Worm (Caenorhabditis elegans) whole organism, L4 larva: ENCODE results near the gene R09E10.2.
A peak's percentile ranks its signal among the peaks of the same experiment; 100 is the strongest.

Source experiments
- D1046.2 ChIP-seq: fragments of 200-800 bp; sonication (Bioruptor generic); IDR thresholded peaks from 2 replicates; pipeline ENCODE4 v1.3.6; 2022; ENCODE audit warnings: missing genetic modification characterization, missing compliant biosample characterization
- F10B5.3 ChIP-seq: sonication (generic microtip); optimal IDR thresholded peaks from 2 replicates; lab custom pipeline; 2016; ENCODE audit warnings: mild to moderate bottlenecking, missing genetic modification characterization, missing compliant biosample characterization
- F26F4.8 ChIP-seq: fragments of 200-800 bp; sonication (Bioruptor generic); conservative IDR thresholded peaks from 2 replicates; pipeline ENCODE4 v1.3.6; 2022; ENCODE audit warnings: missing genetic modification characterization, missing compliant biosample characterization
- F37D6.2 ChIP-seq: sonication (generic microtip); optimal IDR thresholded peaks from 2 replicates; lab custom pipeline; 2016; ENCODE audit warnings: mild to moderate bottlenecking, missing genetic modification characterization, missing compliant biosample characterization
- F44E2.7 ChIP-seq: fragments of 200-800 bp; sonication (Bioruptor generic); IDR thresholded peaks from 2 replicates; pipeline ENCODE4 v2.1.2; 2022; ENCODE audit warnings: missing genetic modification characterization, missing compliant biosample characterization
- T20F7.1 ChIP-seq: fragments of 200-800 bp; sonication (Bioruptor generic); optimal IDR thresholded peaks from 2 replicates; lab custom pipeline; 2018; ENCODE audit warnings: mild to moderate bottlenecking, missing genetic modification characterization, missing compliant biosample characterization
- Y105C5A.15 ChIP-seq: fragments of 200-800 bp; sonication (Bioruptor generic); IDR thresholded peaks from 2 replicates; pipeline ENCODE4 v1.3.6; 2022; ENCODE audit warnings: missing genetic modification characterization, missing compliant biosample characterization
- Y5F2A.4 ChIP-seq: fragments of 200-800 bp; sonication (Bioruptor generic); optimal IDR thresholded peaks from 2 replicates; lab custom pipeline; 2018; ENCODE audit warnings: mild to moderate bottlenecking, missing genetic modification characterization, missing compliant biosample characterization
- arid-1 ChIP-seq: fragments of 200-800 bp; sonication (Bioruptor generic); conservative IDR thresholded peaks from 2 replicates; pipeline ENCODE4 v1.3.6; 2022; ENCODE audit warnings: missing genetic modification reagents, missing genetic modification characterization, missing compliant biosample characterization
- ceh-20 ChIP-seq: fragments of 200-800 bp; sonication (Bioruptor generic); IDR thresholded peaks from 2 replicates; pipeline ENCODE4 v1.3.6; 2022; ENCODE audit warnings: missing genetic modification reagents, missing genetic modification characterization, missing compliant biosample characterization
- ceh-28 ChIP-seq: fragments of 150-350 bp; optimal IDR thresholded peaks from 2 replicates; lab custom pipeline; 2014; ENCODE audit warnings: missing biosample characterization, missing genetic modification reagents, missing genetic modification characterization
- ctbp-1 ChIP-seq: fragments of 200-800 bp; sonication (Bioruptor generic); IDR thresholded peaks from 2 replicates; pipeline ENCODE4 v1.3.6; 2022; ENCODE audit warnings: missing genetic modification reagents, missing genetic modification characterization, missing compliant biosample characterization
- daf-12 ChIP-seq: fragments of 150-350 bp; optimal IDR thresholded peaks from 2 replicates; lab custom pipeline; 2014; ENCODE audit warnings: missing biosample characterization, missing genetic modification reagents, missing genetic modification characterization
- dmd-6 ChIP-seq: fragments of 200-800 bp; sonication (Bioruptor generic); IDR thresholded peaks from 2 replicates; pipeline ENCODE4 v1.3.6; 2022; ENCODE audit warnings: missing genetic modification reagents, missing genetic modification characterization, missing compliant biosample characterization
- dmd-8 ChIP-seq: fragments of 200-800 bp; sonication (Bioruptor generic); IDR thresholded peaks from 2 replicates; pipeline ENCODE4 v1.3.6; 2022; ENCODE audit warnings: missing genetic modification characterization, missing compliant biosample characterization
- duxl-1 ChIP-seq: sonication (generic microtip); optimal IDR thresholded peaks from 2 replicates; lab custom pipeline; 2016; ENCODE audit warnings: mild to moderate bottlenecking, missing genetic modification characterization, moderate library complexity, missing compliant biosample characterization; ENCODE audit not compliant: poor library complexity
- dve-1 ChIP-seq: sonication (generic microtip); optimal IDR thresholded peaks from 2 replicates; lab custom pipeline; 2017; ENCODE audit warnings: antibody characterized with exemption, mild to moderate bottlenecking, missing genetic modification characterization, missing compliant biosample characterization; ENCODE audit not compliant: insufficient read depth
- egl-43 ChIP-seq: fragments of 200-800 bp; sonication (Bioruptor generic); IDR thresholded peaks from 2 replicates; pipeline ENCODE4 v1.3.6; 2022; ENCODE audit warnings: missing genetic modification reagents, missing genetic modification characterization, missing compliant biosample characterization
- fos-1 ChIP-seq: fragments of 150-350 bp; optimal IDR thresholded peaks from 2 replicates; lab custom pipeline; 2014; ENCODE audit warnings: missing biosample characterization, missing genetic modification characterization
- hif-1 ChIP-seq, 2 experiments: sonication (generic microtip); optimal IDR thresholded peaks; 2 replicates each; lab custom pipeline; 2016 to 2017; ENCODE audit warnings: missing compliant biosample characterization in 2 of 2, missing genetic modification characterization in 2 of 2, missing genetic modification reagents in 2 of 2, missing genotype in 2 of 2, mild to moderate bottlenecking in 1 of 2
- hlh-11 ChIP-seq: fragments of 200-800 bp; sonication (Bioruptor generic); optimal IDR thresholded peaks from 2 replicates; lab custom pipeline; 2018; ENCODE audit warnings: mild to moderate bottlenecking, missing genetic modification characterization, missing compliant biosample characterization
- hlh-30 ChIP-seq: sonication (generic microtip); optimal IDR thresholded peaks from 2 replicates; lab custom pipeline; 2017; ENCODE audit warnings: antibody characterized with exemption, mild to moderate bottlenecking, missing genetic modification characterization, missing compliant biosample characterization; ENCODE audit not compliant: insufficient read depth
- hmg-1.1 ChIP-seq: fragments of 200-800 bp; sonication (Bioruptor generic); IDR thresholded peaks from 2 replicates; pipeline ENCODE4 v1.3.6; 2022; ENCODE audit warnings: missing genetic modification reagents, missing genetic modification characterization, missing compliant biosample characterization
- lin-29 ChIP-seq: fragments of 200-800 bp; sonication (Bioruptor generic); IDR thresholded peaks from 2 replicates; pipeline ENCODE4 v1.3.6; 2022; ENCODE audit warnings: missing genetic modification reagents, missing genetic modification characterization, missing compliant biosample characterization
- lin-39 ChIP-seq: fragments of 150-350 bp; optimal IDR thresholded peaks from 2 replicates; lab custom pipeline; 2014; ENCODE audit warnings: missing biosample characterization, missing genetic modification reagents, missing genetic modification characterization
- lir-3 ChIP-seq: sonication (generic microtip); optimal IDR thresholded peaks from 2 replicates; lab custom pipeline; 2016; ENCODE audit warnings: mild to moderate bottlenecking, missing genetic modification characterization, missing compliant biosample characterization
- madf-9 ChIP-seq: fragments of 200-800 bp; sonication (Bioruptor generic); conservative IDR thresholded peaks from 2 replicates; pipeline ENCODE4 v1.3.6; 2022; ENCODE audit warnings: missing genetic modification reagents, missing genetic modification characterization, missing compliant biosample characterization
- mdl-1 ChIP-seq, 2 experiments: fragments of 150-350 bp in 1 of 2; sonication (generic microtip) in 1 of 2; optimal IDR thresholded peaks; 2 replicates each; lab custom pipeline; 2014 to 2017; ENCODE audit warnings: missing biosample characterization in 2 of 2, missing genetic modification characterization in 2 of 2
- mes-2 ChIP-seq: sonication (generic microtip); optimal IDR thresholded peaks from 2 replicates; lab custom pipeline; 2016; ENCODE audit warnings: missing genotype, mild to moderate bottlenecking, missing genetic modification characterization, missing compliant biosample characterization; ENCODE audit not compliant: poor library complexity, severe bottlenecking
- mxl-2 ChIP-seq: fragments of 200-800 bp; sonication (Bioruptor generic); conservative IDR thresholded peaks from 2 replicates; pipeline ENCODE4 v1.3.6; 2022; ENCODE audit warnings: missing genetic modification reagents, missing genetic modification characterization, missing compliant biosample characterization
- nhr-102 ChIP-seq: sonication (generic microtip); optimal IDR thresholded peaks from 2 replicates; lab custom pipeline; 2016; ENCODE audit warnings: mild to moderate bottlenecking, missing genetic modification characterization, moderate library complexity, missing compliant biosample characterization
- nhr-25 ChIP-seq: sonication (generic microtip); optimal IDR thresholded peaks from 2 replicates; lab custom pipeline; 2017; ENCODE audit warnings: missing genetic modification characterization, mild to moderate bottlenecking, missing compliant biosample characterization, antibody characterized with exemption, moderate library complexity, borderline replicate concordance; ENCODE audit not compliant: insufficient read depth
- nhr-48 ChIP-seq: sonication (generic microtip); optimal IDR thresholded peaks from 2 replicates; lab custom pipeline; 2016; ENCODE audit warnings: mild to moderate bottlenecking, missing genetic modification characterization, missing compliant biosample characterization
- nhr-77 ChIP-seq: fragments of 150-350 bp; optimal IDR thresholded peaks from 2 replicates; lab custom pipeline; 2014; ENCODE audit warnings: missing biosample characterization, missing genetic modification characterization
- pha-4 ChIP-seq, 2 experiments: fragments of 150-350 bp in 1 of 2; fragments of 200-800 bp in 1 of 2; sonication (Bioruptor generic) in 1 of 2; IDR thresholded peaks in 1 of 2; optimal IDR thresholded peaks in 1 of 2; 2 replicates each; pipeline versions ENCODE4 v1.3.6 to Lab custom; 2014 to 2022; ENCODE audit warnings: missing genetic modification characterization in 2 of 2, missing genetic modification reagents in 2 of 2, missing biosample characterization in 1 of 2, missing compliant biosample characterization in 1 of 2
- php-3 ChIP-seq: fragments of 200-800 bp; sonication (Bioruptor generic); IDR thresholded peaks from 2 replicates; pipeline ENCODE4 v1.3.6; 2022; ENCODE audit warnings: missing genetic modification reagents, missing genetic modification characterization, missing compliant biosample characterization
- rbr-2 ChIP-seq: sonication (generic microtip); optimal IDR thresholded peaks from 2 replicates; lab custom pipeline; 2016; ENCODE audit warnings: missing genotype, missing genetic modification characterization, missing compliant biosample characterization
- snpc-1.2 ChIP-seq: fragments of 200-800 bp; sonication (Bioruptor generic); IDR thresholded peaks from 2 replicates; pipeline ENCODE4 v1.3.6; 2022; ENCODE audit warnings: missing genetic modification reagents, missing genetic modification characterization, missing compliant biosample characterization
- spr-3 ChIP-seq: fragments of 200-800 bp; sonication (Bioruptor generic); optimal IDR thresholded peaks from 2 replicates; lab custom pipeline; 2018; ENCODE audit warnings: mild to moderate bottlenecking, missing genetic modification characterization, missing compliant biosample characterization
- tra-1 ChIP-seq: fragments of 200-800 bp; sonication (Bioruptor generic); IDR thresholded peaks from 2 replicates; pipeline ENCODE4 v1.3.6; 2022; ENCODE audit warnings: missing genetic modification reagents, missing genetic modification characterization, missing compliant biosample characterization
- zag-1 ChIP-seq: fragments of 150-350 bp; optimal IDR thresholded peaks from 2 replicates; lab custom pipeline; 2014; ENCODE audit warnings: missing biosample characterization, missing genetic modification characterization
- zfp-2 ChIP-seq: sonication (generic microtip); optimal IDR thresholded peaks from 2 replicates; lab custom pipeline; 2016; ENCODE audit warnings: mild to moderate bottlenecking, missing genetic modification characterization, missing compliant biosample characterization

The R09E10.2 gene

ce11 chrIV:10357072-10357471 is 39.0 kb upstream of the R09E10.2 start, which contains the start of gene R11A8.1:
TSS of gene R11A8.1 (minus strand) at chrIV:10357172.
- TF ChIP-seq rbr-2 (tag; lab: Kevin White, UChicago) (no peak), D1046.2 (no peak), hif-1 (tag; optimal IDR thresholded peaks at IDR 0.05; lab: Kevin White, UChicago) (no peak), lin-39 (tag; lab: Kevin White, UChicago) (no peak), arid-1 (GFP tag; lab: Robert Waterston, UW) (no peak), duxl-1 (tag; lab: Kevin White, UChicago) (no peak), Y105C5A.15 (GFP tag; lab: Robert Waterston, UW) (no peak), hlh-11 (tag; lab: Kevin White, UChicago) (no peak), nhr-77 (tag; lab: Kevin White, UChicago) (no peak), hlh-30 (no peak), mdl-1 (tag; optimal IDR thresholded peaks at IDR 0.05; lab: Kevin White, UChicago) (no peak), dmd-8 (GFP tag; lab: Robert Waterston, UW) (no peak), snpc-1.2 (no peak), ceh-28 (no peak), F37D6.2 (no peak)

ce11 chrIV:10352243-10352642 is 34.1 kb upstream of the R09E10.2 start, which contains the start of gene Y43C5B.2:
TSS of gene Y43C5B.2 (minus strand) at chrIV:10352343.
- TF ChIP-seq ceh-20 (GFP tag; lab: Robert Waterston, UW), result no peak

ce11 chrIV:10349871-10350640 is 32.0 kb upstream of the R09E10.2 start, which contains the start of the genes unc-43 and Y43C5B.3:
TSS of gene unc-43 (minus strand) at chrIV:10350217.
TSS of gene Y43C5B.3 (plus strand) at chrIV:10350590.
- TF ChIP-seq rbr-2 (tag; lab: Kevin White, UChicago), result no peak
- no peak for TF ChIP-seq mes-2 (tag; lab: Kevin White, UChicago)
- TF ChIP-seq nhr-48 (tag; lab: Kevin White, UChicago), result peak; percentile 2
- TF ChIP-seq zfp-2 (tag; lab: Kevin White, UChicago), result no peak
- no peak for TF ChIP-seq zag-1 (tag; lab: Kevin White, UChicago)
- TF ChIP-seq ceh-28, result no peak
- no peak for TF ChIP-seq Y105C5A.15 (GFP tag; lab: Robert Waterston, UW)
- TF ChIP-seq dmd-8 (GFP tag; lab: Robert Waterston, UW), result no peak
- TF ChIP-seq madf-9 (GFP tag; lab: Robert Waterston, UW), result no peak
- TF ChIP-seq hlh-30, result no peak
- TF ChIP-seq pha-4 (GFP tag; IDR thresholded peaks at IDR 0.05; lab: Robert Waterston, UW), result no peak
- TF ChIP-seq pha-4 (tag; optimal IDR thresholded peaks at IDR 0.05; lab: Kevin White, UChicago), result no peak
- TF ChIP-seq Y5F2A.4 (GFP tag; lab: Kevin White, UChicago), result no peak
- no peak for TF ChIP-seq fos-1 (tag; lab: Kevin White, UChicago)
- no peak for TF ChIP-seq nhr-25 (tag; lab: Kevin White, UChicago)
- TF ChIP-seq tra-1, result no peak
- peak; percentile 64 for TF ChIP-seq dmd-6 (GFP tag; lab: Robert Waterston, UW)
- no peak for TF ChIP-seq arid-1 (GFP tag; lab: Robert Waterston, UW)
- TF ChIP-seq duxl-1 (tag; lab: Kevin White, UChicago), result no peak
- no peak for TF ChIP-seq nhr-102 (tag; lab: Kevin White, UChicago)
- no peak for TF ChIP-seq lin-29 (GFP tag; lab: Robert Waterston, UW)
- no peak for TF ChIP-seq F10B5.3 (tag; lab: Kevin White, UChicago)
- no peak for TF ChIP-seq hmg-1.1 (GFP tag; lab: Robert Waterston, UW)
- no peak for TF ChIP-seq F44E2.7
- peak; percentile 54 for TF ChIP-seq dve-1 (tag; lab: Kevin White, UChicago)
- TF ChIP-seq nhr-77 (tag; lab: Kevin White, UChicago), result peak; percentile 11
- no peak for TF ChIP-seq daf-12 (tag; lab: Kevin White, UChicago)
- TF ChIP-seq T20F7.1, result no peak
- no peak for TF ChIP-seq F26F4.8 (GFP tag; lab: Robert Waterston, UW)
- TF ChIP-seq egl-43 (GFP tag; lab: Robert Waterston, UW), result no peak
- no peak for TF ChIP-seq spr-3 (GFP tag; lab: Kevin White, UChicago)
- peak in 1 of 2 experiments; percentile 29 for TF ChIP-seq mdl-1 (tag; optimal IDR thresholded peaks at IDR 0.05; lab: Kevin White, UChicago)
- TF ChIP-seq lir-3 (tag; lab: Kevin White, UChicago), result no peak
- TF ChIP-seq ctbp-1 (GFP tag; lab: Robert Waterston, UW), result no peak
- TF ChIP-seq php-3, result no peak
- no peak for TF ChIP-seq mxl-2
- no peak for TF ChIP-seq F37D6.2
